Worm (Caenorhabditis elegans): Measurements from ENCODE around the gene Y97E10AR.6.
A peak's percentile ranks its signal among the peaks of the same experiment; 100 is the strongest.

Gene Y97E10AR.6

ce11 chrV:8012032-8012431 is 1.7 kb downstream of the Y97E10AR.6 start, which contains the start of gene rpb-9:
Gene rpb-9 (minus strand): TSS chrV:8012345.
- TF ChIP-seq zim-3 (tag; optimal IDR thresholded peaks at IDR 0.05) (no peak), rec-8 (tag; optimal IDR thresholded peaks at IDR 0.05) (no peak), F49E8.2 (tag; optimal IDR thresholded peaks at IDR 0.05; ENCODE audit: insufficient read depth) (peak; percentile 30), snpc-4 (GFP tag; optimal IDR thresholded peaks at IDR 0.05) (no peak), snpc-4 (tag; optimal IDR thresholded peaks at IDR 0.05) (peak in 1 of 4 experiments; percentile 35), sptf-2 (GFP tag; optimal IDR thresholded peaks at IDR 0.05) (no peak), ztf-25 (GFP tag; IDR thresholded peaks at IDR 0.05) (no peak), madf-8 (GFP tag; conservative IDR thresholded peaks at IDR 0.05) (no peak), T26A5.8 (tag; optimal IDR thresholded peaks at IDR 0.05) (no peak), ets-4 (GFP tag; optimal IDR thresholded peaks at IDR 0.05) (no peak), tbx-9 (tag; optimal IDR thresholded peaks at IDR 0.05; ENCODE audit: borderline replicate concordance) (no peak), ceh-40 (GFP tag; IDR thresholded peaks at IDR 0.05) (no peak), bed-2 (GFP tag; IDR thresholded peaks at IDR 0.05) (no peak), bed-1 (GFP tag; IDR thresholded peaks at IDR 0.05) (no peak), ztf-28 (GFP tag; IDR thresholded peaks at IDR 0.05) (no peak), pha-4 (tag; optimal IDR thresholded peaks at IDR 0.05) (no peak), Y79H2A.3 (GFP tag; conservative IDR thresholded peaks at IDR 0.05) (no peak), cebp-2 (GFP tag; IDR thresholded peaks at IDR 0.05) (no peak), madf-6 (GFP tag; IDR thresholded peaks at IDR 0.05) (no peak), hmg-20 (GFP tag; IDR thresholded peaks at IDR 0.05) (no peak), ama-1 (optimal IDR thresholded peaks at IDR 0.05) (peak; percentile 17), ama-1 (GFP tag; optimal IDR thresholded peaks at IDR 0.05) (no peak), let-607 (tag; optimal IDR thresholded peaks at IDR 0.05) (no peak), C06A6.2 (GFP tag; conservative IDR thresholded peaks at IDR 0.05) (no peak), B0336.3 (GFP tag; IDR thresholded peaks at IDR 0.05) (peak; percentile 27; the same call in 1 of the 2 replicates), nhr-90 (tag; optimal IDR thresholded peaks at IDR 0.05) (no peak), ceh-27 (GFP tag; optimal IDR thresholded peaks at IDR 0.05) (no peak), T07F8.4 (tag; optimal IDR thresholded peaks at IDR 0.05) (no peak), Y67H2A.10 (GFP tag; conservative IDR thresholded peaks at IDR 0.05) (no peak), die-1 (tag; optimal IDR thresholded peaks at IDR 0.05) (peak; percentile 14), snpc-3.4 (tag; optimal IDR thresholded peaks at IDR 0.05) (no peak), snpc-1.1 (tag; optimal IDR thresholded peaks at IDR 0.05; ENCODE audit: insufficient read depth) (peak; percentile 10), hrde-1 (tag; optimal IDR thresholded peaks at IDR 0.05; ENCODE audit: borderline replicate concordance) (no peak), F57C9.4 (tag; optimal IDR thresholded peaks at IDR 0.05) (no peak), F37B4.10 (GFP tag; IDR thresholded peaks at IDR 0.05) (no peak), lin-40 (tag; optimal IDR thresholded peaks at IDR 0.05) (no peak), lag-1 (GFP tag; IDR thresholded peaks at IDR 0.05) (no peak), ceh-58 (GFP tag; IDR thresholded peaks at IDR 0.05) (no peak), mel-28 (tag; optimal IDR thresholded peaks at IDR 0.05; ENCODE audit: borderline replicate concordance) (no peak), B0261.1 (tag; optimal IDR thresholded peaks at IDR 0.05) (no peak), Y56A3A.18 (GFP tag; IDR thresholded peaks at IDR 0.05) (peak; percentile 25; the same call in 1 of the 2 replicates), unc-62 (GFP tag; optimal IDR thresholded peaks at IDR 0.05) (no peak), xnd-1 (tag; optimal IDR thresholded peaks at IDR 0.05) (no peak), dox-1 (GFP tag; IDR thresholded peaks at IDR 0.05) (no peak), B0035.1 (tag; optimal IDR thresholded peaks at IDR 0.05) (no peak), unc-130 (GFP tag; optimal IDR thresholded peaks at IDR 0.05) (no peak), zfh-2 (GFP tag; conservative IDR thresholded peaks at IDR 0.05) (no peak), hmg-1.2 (GFP tag; IDR thresholded peaks at IDR 0.05) (peak; percentile 24; the same call in 1 of the 2 replicates), lsl-1 (GFP tag; optimal IDR thresholded peaks at IDR 0.05) (no peak)

Data from whole organism, young adult.